Fruit fly (Drosophila melanogaster) Kc167 (cell line): ENCODE measurements around the gene Gmd.

ENCODE experiments used
- h ChIP-seq: fragments of >200 bp; optimal IDR thresholded peaks from 3 replicates; lab custom pipeline; 2018; ENCODE audit warnings: missing external identifiers
- psq ChIP-seq: fragments of >200 bp; optimal IDR thresholded peaks from 2 replicates; lab custom pipeline; 2017; ENCODE audit warnings: missing external identifiers
- ttk ChIP-seq: sonication (Bioruptor generic); optimal IDR thresholded peaks from 2 replicates; lab custom pipeline; 2017; ENCODE audit warnings: missing external identifiers

DNA sequence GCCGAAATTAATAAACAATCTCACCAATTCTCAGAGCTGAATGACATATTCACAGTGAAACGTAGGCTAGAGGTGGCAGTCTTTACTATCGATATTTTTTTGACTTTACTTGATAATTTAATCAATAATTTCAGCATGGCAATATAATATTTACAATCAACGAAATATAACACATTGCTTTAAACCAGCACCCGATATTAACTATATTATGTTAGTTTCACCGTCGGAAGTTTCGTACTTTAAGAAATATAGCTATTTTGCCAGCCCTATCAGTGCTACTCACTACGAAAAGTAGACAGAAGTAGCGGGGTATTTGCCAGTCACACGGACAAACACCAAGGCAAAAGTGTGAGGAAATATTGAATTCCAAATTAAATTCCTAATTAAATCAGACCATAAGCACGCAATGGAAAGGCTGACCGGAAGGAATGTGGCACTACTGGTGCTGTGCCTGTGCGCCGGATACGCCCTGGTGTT, 34.0 kb upstream of the Gmd start, which contains the start of the genes CG31917, Tfb5 and SelT:
- TF ChIP-seq psq (lab: Kevin White, UChicago) (no peak), h (no peak), ttk (lab: Kevin White, UChicago) (no peak)
